Fruit fly (Drosophila melanogaster) whole organism, adult: ENCODE data around the gene CG32235.

Experiments used
- CG11617 ChIP-seq: fragments of 200-800 bp; sonication (Bioruptor generic); optimal IDR thresholded peaks from 2 replicates; lab custom pipeline; 2017; ENCODE audit warnings: mild to moderate bottlenecking, missing biosample characterization, missing genetic modification reagents, missing genetic modification characterization
- CG12768 ChIP-seq: fragments of 200-800 bp; sonication (Bioruptor generic); optimal IDR thresholded peaks from 2 replicates; lab custom pipeline; 2017; ENCODE audit warnings: missing biosample characterization, missing genetic modification characterization, mild to moderate bottlenecking, moderate library complexity, missing genetic modification reagents
- CG14711 ChIP-seq: fragments of 200-800 bp; sonication (Bioruptor generic); optimal IDR thresholded peaks from 2 replicates; lab custom pipeline; 2018; ENCODE audit warnings: missing biosample characterization, mild to moderate bottlenecking, missing genetic modification characterization, moderate library complexity
- CG1620 ChIP-seq: fragments of 200-800 bp; sonication (Bioruptor generic); optimal IDR thresholded peaks from 2 replicates; lab custom pipeline; 2016; ENCODE audit warnings: missing biosample characterization, missing genetic modification characterization
- CG33017 ChIP-seq: fragments of 200-800 bp; sonication (Bioruptor generic); optimal IDR thresholded peaks from 2 replicates; lab custom pipeline; 2018; ENCODE audit warnings: missing biosample characterization, mild to moderate bottlenecking, missing genetic modification characterization, moderate library complexity
- CG5204 ChIP-seq: fragments of 200-800 bp; sonication (Bioruptor generic); optimal IDR thresholded peaks from 2 replicates; lab custom pipeline; 2016; ENCODE audit warnings: missing biosample characterization, missing genetic modification characterization
- CG7045 ChIP-seq: fragments of 200-800 bp; sonication (Bioruptor generic); optimal IDR thresholded peaks from 2 replicates; lab custom pipeline; 2017; ENCODE audit warnings: missing biosample characterization, mild to moderate bottlenecking, missing genetic modification characterization
- CG7101 ChIP-seq: fragments of 200-800 bp; sonication (Bioruptor generic); optimal IDR thresholded peaks from 2 replicates; lab custom pipeline; 2018; ENCODE audit warnings: missing biosample characterization, mild to moderate bottlenecking, missing genetic modification characterization, moderate library complexity
- Clk ChIP-seq: fragments of 200-800 bp; sonication (Bioruptor generic); optimal IDR thresholded peaks from 2 replicates; lab custom pipeline; 2017; ENCODE audit warnings: missing biosample characterization, missing genetic modification characterization
- Crg-1 ChIP-seq: fragments of 200-800 bp; sonication (Bioruptor generic); optimal IDR thresholded peaks from 2 replicates; lab custom pipeline; 2016; ENCODE audit warnings: missing biosample characterization, missing genetic modification characterization
- Hr96 ChIP-seq: fragments of 200-800 bp; sonication (Bioruptor generic); optimal IDR thresholded peaks from 2 replicates; lab custom pipeline; 2016; ENCODE audit warnings: missing biosample characterization, missing genetic modification characterization
- Mnt ChIP-seq: fragments of 200-800 bp; sonication (Bioruptor generic); optimal IDR thresholded peaks from 2 replicates; lab custom pipeline; 2016; ENCODE audit warnings: missing biosample characterization, mild to moderate bottlenecking, missing genetic modification characterization
- bab1 ChIP-seq: fragments of 200-800 bp; sonication (Bioruptor generic); optimal IDR thresholded peaks from 3 replicates; lab custom pipeline; 2019; ENCODE audit warnings: missing biosample characterization, mild to moderate bottlenecking, missing genetic modification characterization, moderate library complexity
- cic ChIP-seq: fragments of 200-800 bp; sonication (Bioruptor generic); optimal IDR thresholded peaks from 2 replicates; lab custom pipeline; 2017; ENCODE audit warnings: missing biosample characterization, mild to moderate bottlenecking, missing genetic modification characterization, moderate library complexity
- cnc ChIP-seq, 2 experiments: fragments of >200 bp; optimal IDR thresholded peaks; 2 replicates each; lab custom pipeline; 2017
- kay ChIP-seq: fragments of 200-800 bp; sonication (Bioruptor generic); peaks from one replicate; lab custom pipeline; 2016; ENCODE audit warnings: missing biosample characterization, missing genetic modification characterization, borderline replicate concordance
- ovo ChIP-seq: fragments of 200-800 bp; sonication (Bioruptor generic); optimal IDR thresholded peaks from 2 replicates; lab custom pipeline; 2016; ENCODE audit warnings: missing biosample characterization, missing genetic modification characterization
- pad ChIP-seq: fragments of 200-800 bp; sonication (Bioruptor generic); optimal IDR thresholded peaks from 3 replicates; lab custom pipeline; 2017; ENCODE audit warnings: missing biosample characterization, missing genetic modification characterization, mild to moderate bottlenecking, moderate library complexity, missing genetic modification reagents
- tj ChIP-seq: fragments of 200-800 bp; sonication (Bioruptor generic); optimal IDR thresholded peaks from 3 replicates; lab custom pipeline; 2017; ENCODE audit warnings: missing biosample characterization, mild to moderate bottlenecking, missing genetic modification characterization, moderate library complexity
- toe ChIP-seq: fragments of 200-800 bp; sonication (Bioruptor generic); optimal IDR thresholded peaks from 2 replicates; lab custom pipeline; 2016; ENCODE audit warnings: missing biosample characterization, missing genetic modification characterization

CG32235 gene

DNA sequence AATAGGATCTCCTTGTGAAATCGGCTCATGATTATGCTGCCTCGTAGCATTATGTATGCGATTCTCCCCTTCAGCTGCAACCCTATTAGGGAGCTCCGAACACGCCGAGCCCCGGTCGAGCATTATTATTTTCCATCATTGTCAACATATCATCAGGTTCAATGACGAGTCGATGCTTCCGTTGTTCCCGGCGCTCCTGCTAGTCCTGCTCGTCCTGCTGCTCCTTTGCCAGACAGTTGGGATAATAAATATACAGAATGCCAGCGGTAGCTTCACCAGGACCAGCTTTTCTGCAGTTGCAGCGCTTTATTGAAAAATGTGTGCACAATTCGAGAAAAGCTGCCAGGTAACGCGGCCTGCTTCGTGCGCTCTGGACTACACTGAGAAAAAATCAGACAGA lies at the start of gene CG32235:
CG32235 (minus strand) TSS at position 101 of the 400 bp plus-strand sequence.
- TF ChIP-seq CG1620 (GFP tag; lab: Kevin White, UChicago) (no peak), CG33017 (tag; lab: Kevin White, UChicago) (no peak), CG11617 (no peak), bab1 (no peak), CG12768 (GFP tag; lab: Kevin White, UChicago) (no peak), Hr96 (GFP tag; lab: Kevin White, UChicago) (no peak), cnc (optimal IDR thresholded peaks at IDR 0.05; lab: Kevin White, UChicago) (no peak), kay (GFP tag; lab: Kevin White, UChicago) (no peak), Crg-1 (GFP tag; lab: Kevin White, UChicago) (no peak), CG7045 (GFP tag; lab: Kevin White, UChicago) (no peak), CG5204 (GFP tag; lab: Kevin White, UChicago) (no peak), CG7101 (tag; lab: Kevin White, UChicago) (no peak), ovo (no peak), Mnt (no peak), pad (no peak), tj (no peak), toe (GFP tag; lab: Kevin White, UChicago) (no peak)

DNA sequence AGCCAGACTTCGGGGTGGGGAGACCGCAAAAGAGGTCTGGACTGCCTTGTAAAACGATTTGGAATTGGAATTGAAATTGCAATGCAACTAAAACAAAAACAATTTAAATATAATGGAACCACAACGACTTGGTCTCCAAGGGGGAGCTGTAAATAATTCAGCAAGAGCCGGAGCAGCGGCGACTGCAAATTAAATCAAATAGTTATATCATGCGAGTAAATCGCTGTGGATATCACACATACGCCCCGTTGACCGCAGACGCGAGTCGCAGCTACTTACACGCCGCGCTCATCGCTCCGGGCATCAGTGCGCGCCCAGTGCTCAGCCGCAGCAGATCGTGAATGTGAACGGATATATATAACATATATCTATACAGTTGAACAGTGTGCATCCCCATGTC lies 49.8 kb upstream of the CG32235 start, which contains the start of gene Rh50:
Rh50 (plus strand) TSS at position 301 of the 400 bp plus-strand sequence.
- TF ChIP-seq CG11617 = no peak
- no peak for TF ChIP-seq pad
- no peak for TF ChIP-seq CG12768 (GFP tag; lab: Kevin White, UChicago)
- no peak for TF ChIP-seq kay (GFP tag; lab: Kevin White, UChicago)
- no peak for TF ChIP-seq CG1620 (GFP tag; lab: Kevin White, UChicago)
- TF ChIP-seq cnc (optimal IDR thresholded peaks at IDR 0.05; lab: Kevin White, UChicago) = no peak
- no peak for TF ChIP-seq cic (GFP tag; lab: Kevin White, UChicago)
- no peak for TF ChIP-seq CG5204 (GFP tag; lab: Kevin White, UChicago)
- no peak for TF ChIP-seq CG33017 (tag; lab: Kevin White, UChicago)
- TF ChIP-seq CG14711 (tag; lab: Kevin White, UChicago) = no peak
- no peak for TF ChIP-seq Clk (GFP tag; lab: Kevin White, UChicago)
- TF ChIP-seq Crg-1 (GFP tag; lab: Kevin White, UChicago) = no peak
- no peak for TF ChIP-seq tj
- TF ChIP-seq ovo = no peak

DNA sequence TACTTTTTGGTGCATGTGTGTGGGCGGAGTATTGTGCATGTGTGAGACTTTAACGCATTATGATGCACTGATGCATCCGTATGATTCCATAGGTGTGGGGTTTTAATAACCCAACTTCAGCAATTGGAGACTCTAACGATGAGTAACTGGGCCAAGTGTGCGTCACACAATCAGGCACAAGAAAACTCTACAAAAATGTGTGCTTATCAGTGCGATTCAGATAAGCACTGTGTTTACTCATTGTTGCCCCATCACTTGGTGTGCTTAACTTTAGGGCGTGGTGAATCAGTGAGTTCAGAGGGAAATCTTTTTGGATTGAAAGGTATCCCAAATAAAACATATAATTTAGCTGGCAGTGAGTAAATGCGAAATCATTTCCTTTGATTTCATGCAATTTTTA lies 38.8 kb upstream of the CG32235 start:
- TF ChIP-seq CG5204 (GFP tag; lab: Kevin White, UChicago) (no peak), kay (GFP tag; lab: Kevin White, UChicago) (peak; percentile 48)

DNA sequence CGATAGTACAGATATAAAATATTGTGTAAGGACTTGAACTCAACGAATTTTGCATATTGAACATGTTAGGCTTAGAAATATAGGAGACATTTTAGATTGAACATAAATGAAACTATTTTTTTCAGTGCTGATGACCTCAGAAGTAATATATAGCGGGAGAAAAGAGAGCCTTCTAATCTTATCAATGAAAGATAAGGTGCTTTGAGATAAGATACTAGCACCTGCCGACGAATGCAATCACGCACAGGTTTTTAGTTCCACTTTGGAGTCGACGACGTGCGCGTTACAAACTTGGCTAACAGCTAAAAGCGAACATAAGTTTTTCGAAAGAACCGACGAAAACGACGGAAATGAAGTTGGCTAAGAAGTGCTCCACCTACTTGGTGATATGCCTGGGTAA lies 38.4 kb upstream of the CG32235 start, which contains the start of gene hoka:
hoka (plus strand) TSS at position 254 of the 400 bp plus-strand sequence.
- TF ChIP-seq CG1620 (GFP tag; lab: Kevin White, UChicago) = no peak
- no peak for TF ChIP-seq Hr96 (GFP tag; lab: Kevin White, UChicago)
- TF ChIP-seq tj = no peak
- TF ChIP-seq CG7045 (GFP tag; lab: Kevin White, UChicago) = no peak
- no peak for TF ChIP-seq ovo
- no peak for TF ChIP-seq CG11617
- TF ChIP-seq Crg-1 (GFP tag; lab: Kevin White, UChicago) = no peak

DNA sequence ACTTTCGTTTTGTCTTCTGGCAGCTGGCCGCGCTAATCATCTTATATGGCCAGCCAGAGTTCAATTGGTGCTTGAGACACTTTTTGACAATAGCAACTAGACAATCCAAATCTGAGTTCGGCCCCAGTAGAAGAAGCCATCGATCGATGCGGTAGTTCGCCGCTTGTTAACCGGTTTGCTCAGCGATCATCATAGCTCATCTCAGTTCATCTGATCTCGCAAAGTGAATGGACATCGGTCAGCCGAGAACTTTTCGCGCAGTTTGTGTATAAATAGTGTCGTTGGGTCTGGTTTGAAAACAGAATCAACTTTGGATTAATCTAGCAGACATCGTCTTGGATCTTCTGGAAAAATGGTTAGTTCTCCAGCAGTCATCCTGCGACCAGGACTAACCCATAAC lies 36.3 kb upstream of the CG32235 start, which contains the start of gene CG13705:
CG13705 (plus strand) TSS at position 301 of the 400 bp plus-strand sequence.
- TF ChIP-seq Mnt = no peak
- TF ChIP-seq CG12768 (GFP tag; lab: Kevin White, UChicago) = no peak
- TF ChIP-seq CG33017 (tag; lab: Kevin White, UChicago) = no peak
- no peak for TF ChIP-seq ovo
- no peak for TF ChIP-seq pad
- no peak for TF ChIP-seq CG14711 (tag; lab: Kevin White, UChicago)
- TF ChIP-seq cnc (optimal IDR thresholded peaks at IDR 0.05; lab: Kevin White, UChicago) = no peak

DNA sequence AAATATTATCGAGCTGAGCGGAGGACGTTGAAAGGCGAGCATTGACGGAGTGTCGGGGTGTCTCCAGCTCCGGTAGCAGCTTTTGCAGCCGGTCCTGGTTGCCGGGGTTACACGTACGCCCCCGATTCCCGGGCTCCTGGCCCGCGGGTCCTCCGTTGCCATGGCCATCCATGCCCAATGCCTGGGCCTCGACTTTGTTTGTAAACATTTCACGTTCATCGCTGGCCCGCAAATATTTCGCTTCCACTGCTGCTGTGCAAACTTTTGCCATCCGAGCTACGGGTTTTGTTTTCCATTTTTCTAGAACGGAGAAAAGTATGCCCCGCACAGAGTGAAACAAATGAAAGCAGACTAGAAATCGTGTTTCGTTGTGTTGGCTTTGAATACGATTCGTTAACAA lies 699 bp upstream of the CG32235 start, which contains the start of gene Dnah3:
Dnah3 (plus strand) TSS at position 301 of the 400 bp plus-strand sequence.
- TF ChIP-seq CG33017 (tag; lab: Kevin White, UChicago) = no peak
- no peak for TF ChIP-seq pad
- TF ChIP-seq CG5204 (GFP tag; lab: Kevin White, UChicago) = no peak
- TF ChIP-seq kay (GFP tag; lab: Kevin White, UChicago) = no peak
- no peak for TF ChIP-seq Crg-1 (GFP tag; lab: Kevin White, UChicago)
- no peak for TF ChIP-seq bab1
- no peak for TF ChIP-seq Hr96 (GFP tag; lab: Kevin White, UChicago)
- TF ChIP-seq toe (GFP tag; lab: Kevin White, UChicago) = no peak
- no peak for TF ChIP-seq ovo
- TF ChIP-seq cic (GFP tag; lab: Kevin White, UChicago) = no peak

DNA sequence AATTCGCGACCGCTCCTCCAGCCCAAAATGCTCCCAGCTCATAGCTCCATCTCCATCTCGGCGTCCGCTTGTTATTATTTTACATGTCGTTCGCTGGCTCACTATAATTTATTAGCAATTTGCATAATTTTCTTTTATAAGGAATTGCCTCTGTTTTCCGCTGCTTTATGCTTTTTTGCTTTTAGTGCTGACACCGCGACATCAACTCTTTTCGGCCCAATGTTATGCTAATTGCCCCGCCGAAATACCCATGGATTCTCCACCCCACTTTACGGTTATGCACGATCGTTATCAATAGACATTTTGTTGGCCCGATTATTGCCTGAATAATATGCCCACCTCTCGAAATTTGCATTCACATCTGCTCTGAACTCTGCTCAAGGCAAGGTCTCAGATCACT lies 5.1 kb downstream of the CG32235 start:
- TF ChIP-seq cic (GFP tag; lab: Kevin White, UChicago) (no peak), CG1620 (GFP tag; lab: Kevin White, UChicago) (no peak), CG7045 (GFP tag; lab: Kevin White, UChicago) (no peak), CG7101 (tag; lab: Kevin White, UChicago) (no peak), bab1 (no peak)
